Worm (Caenorhabditis elegans) whole organism, L4/young adult: ENCODE data around the gene R04D3.3.

ENCODE experiments used
- W03F9.2 ChIP-seq: fragments of 150-350 bp; optimal IDR thresholded peaks from 2 replicates; lab custom pipeline; 2014; ENCODE audit warnings: missing biosample characterization, missing genetic modification characterization
- him-1 ChIP-seq: sonication (generic microtip); optimal IDR thresholded peaks from 2 replicates; lab custom pipeline; 2016; ENCODE audit warnings: missing genotype, missing genetic modification reagents, missing genetic modification characterization, missing compliant biosample characterization

DNA sequence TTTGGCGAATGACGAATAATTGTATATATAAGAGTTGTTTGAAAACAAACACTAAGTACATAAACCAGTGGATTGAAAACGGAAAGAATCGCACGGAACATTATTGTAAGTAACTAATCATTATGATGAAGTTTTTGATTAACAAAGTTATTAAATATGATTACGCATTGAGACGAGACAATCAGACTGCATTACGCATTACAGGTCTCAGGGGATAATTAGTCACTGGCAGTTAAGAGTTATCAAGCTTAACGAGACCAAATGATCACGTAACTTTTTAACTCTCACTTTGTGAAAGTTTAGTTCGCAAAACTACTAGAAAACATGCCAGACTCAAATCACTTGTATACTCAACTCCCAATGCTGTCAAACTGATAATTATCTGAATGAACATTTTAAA, 12.9 kb upstream of the R04D3.3 start, which contains the start of gene srd-42:
- TF ChIP-seq him-1 (tag; lab: Kevin White, UChicago) (no peak), W03F9.2 (tag; lab: Kevin White, UChicago) (no peak)
